Fruit fly (Drosophila melanogaster): ENCODE data around the gene GILT1.

Gene GILT1

DNA sequence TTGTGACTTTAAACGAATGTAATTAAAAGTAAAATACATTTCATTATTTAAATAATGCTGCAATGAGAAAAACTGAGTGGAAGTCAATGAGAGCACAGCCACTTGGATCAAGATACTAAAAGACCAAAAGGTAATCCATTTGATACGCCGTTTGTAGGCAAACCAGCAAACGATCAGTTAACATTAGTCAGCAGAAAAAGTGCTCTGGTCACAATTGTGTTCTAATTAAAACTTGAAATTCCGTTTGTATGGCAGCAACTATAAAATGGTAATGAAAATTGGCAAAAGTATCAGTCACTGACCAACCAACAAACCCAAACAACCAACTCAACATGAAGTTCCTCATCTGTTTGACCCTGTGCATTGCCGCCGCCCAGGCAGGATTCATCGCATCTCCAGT is 4.1 kb downstream of the GILT1 start, which contains the start of gene CG14377:
Gene CG14377 (plus strand): TSS at position 301 of the 400 bp plus-strand sequence.
- TF ChIP-seq CG10669 (GFP tag; optimal IDR thresholded peaks at IDR 0.05), result no peak

DNA sequence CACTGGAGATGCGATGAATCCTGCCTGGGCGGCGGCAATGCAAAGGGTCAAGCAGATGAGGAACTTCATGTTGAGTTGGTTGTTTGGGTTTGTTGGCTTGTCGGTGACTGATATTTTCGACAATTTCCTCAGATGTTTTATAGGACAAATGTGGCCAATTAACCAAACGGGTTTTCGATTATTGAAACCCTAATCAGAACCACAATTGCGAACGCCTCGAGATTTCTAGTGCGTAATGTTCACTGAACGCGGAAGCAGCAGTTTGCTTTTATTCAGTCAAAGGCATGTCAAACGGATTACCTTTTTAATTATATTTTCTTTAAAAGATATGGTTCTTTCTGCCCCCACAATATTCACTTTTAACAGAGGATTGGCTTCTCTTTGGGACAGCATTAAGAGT is 4.6 kb downstream of the GILT1 start, which contains the start of gene CG14374:
Gene CG14374 (minus strand): TSS at position 101 of the 400 bp plus-strand sequence.
- TF ChIP-seq CG31627 (GFP tag; optimal IDR thresholded peaks at IDR 0.05) (no peak), CG16779 (tag; optimal IDR thresholded peaks at IDR 0.05) (no peak), CG6276 (GFP tag; optimal IDR thresholded peaks at IDR 0.05) (no peak), Eip93F (GFP tag; optimal IDR thresholded peaks at IDR 0.05) (no peak), Sox14 (GFP tag; optimal IDR thresholded peaks at IDR 0.05) (no peak), CG11902 (GFP tag; optimal IDR thresholded peaks at IDR 0.05) (no peak), lz (GFP tag; optimal IDR thresholded peaks at IDR 0.05) (no peak), Eip75B (GFP tag; optimal IDR thresholded peaks at IDR 0.05) (no peak), Ets21C (GFP tag; optimal IDR thresholded peaks at IDR 0.05) (no peak), achi (GFP tag; optimal IDR thresholded peaks at IDR 0.05) (no peak), Hr39 (GFP tag; optimal IDR thresholded peaks at IDR 0.05) (no peak)

DNA sequence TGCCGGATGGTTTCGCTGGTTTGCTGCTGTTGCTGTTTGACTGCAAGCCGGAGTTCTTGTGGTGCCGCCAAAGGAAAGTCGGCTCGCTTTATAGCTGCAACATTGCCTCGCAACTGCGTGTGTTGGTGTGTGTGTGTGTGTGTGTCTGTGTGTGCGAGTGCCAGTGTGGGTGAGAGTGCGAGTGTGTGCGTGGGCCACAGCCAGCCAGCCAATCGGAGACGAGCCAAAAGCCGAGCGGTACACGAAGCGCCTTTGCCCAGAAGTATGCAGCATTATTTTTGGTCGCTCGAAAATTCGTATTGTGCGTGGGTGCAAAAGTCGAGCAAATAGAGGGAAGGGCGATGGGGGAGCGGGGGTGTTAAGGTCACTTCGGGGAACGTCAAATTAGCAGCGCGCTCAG is 6.5 kb downstream of the GILT1 start, which contains the start of gene CCHa2:
Gene CCHa2 (minus strand): TSS at position 65 of the 400 bp plus-strand sequence.
- no peak for TF ChIP-seq Met (GFP tag; optimal IDR thresholded peaks at IDR 0.05)
- TF ChIP-seq lz (GFP tag; optimal IDR thresholded peaks at IDR 0.05), result no peak
- no peak for TF ChIP-seq cyc (GFP tag; optimal IDR thresholded peaks at IDR 0.05)
- TF ChIP-seq net (GFP tag; optimal IDR thresholded peaks at IDR 0.05), result no peak
- TF ChIP-seq Eip75B (GFP tag; optimal IDR thresholded peaks at IDR 0.05), result no peak
- no peak for TF ChIP-seq spab (GFP tag; optimal IDR thresholded peaks at IDR 0.05)
- no peak for TF ChIP-seq Sox14 (GFP tag; optimal IDR thresholded peaks at IDR 0.05)
- no peak for TF ChIP-seq CG8119 (GFP tag; IDR thresholded peaks at IDR 0.05)
- TF ChIP-seq vri (GFP tag; optimal IDR thresholded peaks at IDR 0.05), result no peak
- TF ChIP-seq CG3032 (tag; optimal IDR thresholded peaks at IDR 0.05), result no peak
- no peak for TF ChIP-seq Hr38 (GFP tag; optimal IDR thresholded peaks at IDR 0.05)
- TF ChIP-seq Hr4 (GFP tag; optimal IDR thresholded peaks at IDR 0.05), result no peak
- TF ChIP-seq pdm3 (GFP tag; optimal IDR thresholded peaks at IDR 0.05), result no peak
- no peak for TF ChIP-seq Ets96B (tag; optimal IDR thresholded peaks at IDR 0.05)
- no peak for TF ChIP-seq ss (GFP tag; optimal IDR thresholded peaks at IDR 0.05)
- no peak for TF ChIP-seq Eip78C (GFP tag)

DNA sequence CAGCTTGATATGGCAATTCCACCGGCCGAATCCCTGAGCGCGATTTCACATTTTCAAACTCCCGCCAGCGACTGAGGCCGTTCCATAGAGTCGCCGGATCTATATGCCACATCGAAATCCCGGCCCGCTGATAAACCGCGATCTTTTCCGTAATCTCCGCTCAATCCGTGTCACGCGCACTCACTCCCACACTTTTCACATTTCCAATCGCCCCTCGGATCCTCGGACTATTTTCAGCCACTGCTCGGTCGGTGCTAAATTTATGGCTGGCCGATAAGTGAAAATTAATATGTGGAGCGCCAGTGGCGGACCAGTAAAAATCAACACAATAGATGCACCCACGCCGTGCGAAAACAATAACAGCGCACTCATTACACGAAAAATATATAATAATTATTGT is 8.7 kb downstream of the GILT1 start:
- peak; percentile 96 for TF ChIP-seq svp (GFP tag)
- no peak for TF ChIP-seq Hr38 (GFP tag; optimal IDR thresholded peaks at IDR 0.05)

DNA sequence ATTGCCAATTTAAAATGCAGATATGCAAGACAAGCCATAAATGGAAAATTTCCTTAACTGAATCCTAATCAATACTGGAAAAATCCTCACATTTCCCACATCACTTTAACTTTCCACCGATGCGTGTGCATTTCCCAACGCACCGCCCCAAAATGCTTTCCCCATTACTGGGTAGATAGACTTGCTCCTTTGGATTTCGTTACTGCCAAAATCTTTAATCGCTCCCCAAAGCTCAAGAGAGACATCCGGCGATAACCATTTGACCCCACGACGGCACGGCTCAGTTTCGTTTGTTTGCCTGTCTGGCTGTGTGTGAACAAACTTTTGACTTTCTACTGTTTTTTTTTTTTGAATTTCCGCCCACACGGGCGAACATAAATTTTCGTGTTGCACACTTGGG is 11.2 kb downstream of the GILT1 start:
- TF ChIP-seq svp (GFP tag) (peak; percentile 96), CG3032 (tag; optimal IDR thresholded peaks at IDR 0.05) (no peak)

DNA sequence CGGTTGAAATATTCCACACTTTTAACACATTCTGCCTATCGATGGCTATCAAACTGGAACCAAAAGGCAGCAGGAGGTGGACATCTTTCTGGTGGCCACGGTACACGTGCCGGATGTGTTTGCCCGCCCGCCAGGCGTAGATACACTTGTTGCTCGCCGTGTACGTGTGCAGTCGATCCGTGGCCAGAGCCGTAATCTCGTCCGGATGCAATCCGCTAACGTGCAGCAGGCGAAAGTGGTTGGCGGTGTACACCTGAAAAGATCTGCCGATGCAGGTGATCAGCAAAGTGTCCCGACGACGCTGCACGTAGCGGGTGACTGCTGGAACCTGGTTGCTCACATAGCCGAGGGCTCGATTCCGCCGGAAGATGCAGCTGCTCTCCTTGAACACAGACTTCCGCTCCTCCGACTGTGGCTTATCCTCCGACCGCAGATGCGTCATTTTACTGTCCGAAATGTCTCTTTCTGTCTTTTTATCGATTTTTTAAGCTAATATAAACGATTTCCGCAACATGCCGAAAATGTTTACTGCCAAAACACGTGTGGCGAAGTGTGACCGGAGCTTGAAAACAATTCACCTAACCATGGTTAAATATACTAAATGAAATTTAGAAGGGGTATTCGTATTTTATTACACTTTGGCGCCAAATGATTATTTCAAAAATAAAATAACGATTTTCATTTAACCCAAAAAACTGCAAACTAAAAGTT is 13.3 kb downstream of the GILT1 start, which contains the start of gene CG9799:
Gene CG9799 (minus strand): TSS at position 550 of the 711 bp plus-strand sequence.
- peak; percentile 2 for TF ChIP-seq esn (GFP tag; optimal IDR thresholded peaks at IDR 0.05)
- no peak for TF ChIP-seq CG3919 (GFP tag; optimal IDR thresholded peaks at IDR 0.05)
- TF ChIP-seq CG1621 (tag; optimal IDR thresholded peaks at IDR 0.05), result peak; percentile 78

DNA sequence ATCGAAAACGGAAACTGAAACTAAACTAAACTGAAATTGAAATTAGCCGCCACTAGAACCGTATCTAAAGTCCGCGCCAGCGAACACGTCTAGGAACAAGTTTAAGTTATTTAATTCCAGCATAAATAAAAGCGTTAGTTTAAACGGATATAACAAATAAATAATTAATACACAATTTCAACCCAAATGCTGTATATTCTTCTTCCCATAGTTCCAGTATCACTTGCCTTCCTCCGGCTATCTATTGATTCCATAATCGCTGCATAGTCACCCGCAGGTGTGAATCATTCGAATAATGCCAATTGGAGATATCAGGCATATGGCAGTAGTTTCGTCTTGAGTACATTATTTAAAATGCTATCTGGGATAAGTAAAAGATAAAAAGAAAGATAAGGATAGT is 16.6 kb downstream of the GILT1 start:
- no peak for TF ChIP-seq CG4318 (GFP tag; optimal IDR thresholded peaks at IDR 0.05)
- no peak for TF ChIP-seq CG3919 (GFP tag; optimal IDR thresholded peaks at IDR 0.05)
- TF ChIP-seq dac (GFP tag; optimal IDR thresholded peaks at IDR 0.05), result no peak

Measured in whole organism, prepupa.